Worm (Caenorhabditis elegans) whole organism, L2 larva: ENCODE data around the gene sqv-4.
A peak's percentile ranks its signal among the peaks of the same experiment; 100 is the strongest.

Experiments used
- C34F6.9 ChIP-seq: fragments of 150-350 bp; optimal IDR thresholded peaks from 2 replicates; lab custom pipeline; 2014; ENCODE audit warnings: missing biosample characterization, missing genetic modification characterization
- R02D3.7 ChIP-seq: fragments of 150-350 bp; optimal IDR thresholded peaks from 2 replicates; lab custom pipeline; 2014; ENCODE audit warnings: missing biosample characterization, missing genetic modification characterization
- blmp-1 ChIP-seq: sonication (generic microtip); optimal IDR thresholded peaks from 2 replicates; lab custom pipeline; 2017; ENCODE audit warnings: missing genetic modification characterization, mild to moderate bottlenecking, missing compliant biosample characterization, antibody characterized with exemption, moderate library complexity; ENCODE audit not compliant: insufficient read depth
- crh-2 ChIP-seq: sonication (generic microtip); optimal IDR thresholded peaks from 2 replicates; lab custom pipeline; 2017; ENCODE audit warnings: missing biosample characterization, missing genetic modification characterization
- lin-11 ChIP-seq: fragments of 150-350 bp; sonication (generic microtip); optimal IDR thresholded peaks from 2 replicates; lab custom pipeline; 2014; ENCODE audit warnings: missing biosample characterization, missing genetic modification characterization, inconsistent platforms, mixed read lengths
- lin-39 ChIP-seq: fragments of 150-350 bp; optimal IDR thresholded peaks from 2 replicates; lab custom pipeline; 2014; ENCODE audit warnings: missing biosample characterization, missing genetic modification reagents, missing genetic modification characterization
- nhr-11 ChIP-seq: fragments of 150-350 bp; optimal IDR thresholded peaks from 2 replicates; lab custom pipeline; 2014; ENCODE audit warnings: missing biosample characterization, missing genetic modification characterization
- nhr-237 ChIP-seq: fragments of 150-350 bp; optimal IDR thresholded peaks from 2 replicates; lab custom pipeline; 2014; ENCODE audit warnings: missing biosample characterization, missing genetic modification characterization
- unc-62 ChIP-seq: fragments of 150-350 bp; optimal IDR thresholded peaks from 2 replicates; lab custom pipeline; 2014; ENCODE audit warnings: missing biosample characterization, missing genetic modification reagents, missing genetic modification characterization
- ztf-11 ChIP-seq: sonication (generic microtip); optimal IDR thresholded peaks from 2 replicates; lab custom pipeline; 2017; ENCODE audit warnings: missing biosample characterization, missing genetic modification characterization

ce11 chrV:10679990-10680602, 18.8 kb upstream of the sqv-4 start:
- TF ChIP-seq lin-11 (tag; lab: Kevin White, UChicago) (no peak), C34F6.9 (tag; lab: Kevin White, UChicago) (peak; percentile 42), nhr-237 (tag; lab: Kevin White, UChicago) (no peak), crh-2 (tag; lab: Kevin White, UChicago) (no peak), nhr-11 (tag; lab: Kevin White, UChicago) (no peak), ztf-11 (tag; lab: Kevin White, UChicago) (no peak), lin-39 (tag; lab: Kevin White, UChicago) (no peak), blmp-1 (tag; lab: Kevin White, UChicago) (no peak), unc-62 (GFP tag; lab: Kevin White, UChicago) (no peak), R02D3.7 (tag; lab: Kevin White, UChicago) (no peak)
